Worm (Caenorhabditis elegans): Measurements from ENCODE around the gene clec-222.

clec-222 gene

ce11 chrV:11258896-11259295, 12.3 kb upstream of the clec-222 start, which contains the start of gene lgc-36:
Gene lgc-36, minus strand, starts transcription at chrV:11258996.
- no peak for TF ChIP-seq tra-4 (tag; optimal IDR thresholded peaks at IDR 0.05)
- TF ChIP-seq ceh-13 (GFP tag; optimal IDR thresholded peaks at IDR 0.05): no peak
- no peak for TF ChIP-seq ets-7 (tag; optimal IDR thresholded peaks at IDR 0.05)
- TF ChIP-seq hmbx-1 (tag; optimal IDR thresholded peaks at IDR 0.05): no peak
- TF ChIP-seq pes-1 (GFP tag; IDR thresholded peaks at IDR 0.05): no peak
- TF ChIP-seq ceh-36 (tag; optimal IDR thresholded peaks at IDR 0.05): no peak
- TF ChIP-seq tbx-11 (GFP tag; IDR thresholded peaks at IDR 0.05): no peak
- no peak for TF ChIP-seq F13C5.2 (tag; optimal IDR thresholded peaks at IDR 0.05)
- TF ChIP-seq tbx-37 (GFP tag; conservative IDR thresholded peaks at IDR 0.05): no peak
- TF ChIP-seq B0310.2 (tag; optimal IDR thresholded peaks at IDR 0.05): no peak

- TF ChIP-seq tbx-11 (GFP tag; IDR thresholded peaks at IDR 0.05) (no peak), B0310.2 (tag; optimal IDR thresholded peaks at IDR 0.05) (no peak), pes-1 (GFP tag; IDR thresholded peaks at IDR 0.05) (no peak), tra-4 (tag; optimal IDR thresholded peaks at IDR 0.05) (no peak), ceh-36 (tag; optimal IDR thresholded peaks at IDR 0.05) (no peak), tbx-37 (GFP tag; conservative IDR thresholded peaks at IDR 0.05) (no peak), flt-1 (GFP tag; IDR thresholded peaks at IDR 0.05) (no peak), aly-1 (tag; optimal IDR thresholded peaks at IDR 0.05) (no peak), F13C5.2 (tag; optimal IDR thresholded peaks at IDR 0.05) (no peak), sea-1 (GFP tag; conservative IDR thresholded peaks at IDR 0.05) (no peak), scrt-1 (GFP tag; IDR thresholded peaks at IDR 0.05) (no peak), ceh-13 (GFP tag; optimal IDR thresholded peaks at IDR 0.05) (no peak)
Measured at ce11 chrV:11260622-11261021, 10.5 kb upstream of the clec-222 start, which contains the start of gene F07B10.7. Gene F07B10.7, minus strand, starts transcription at chrV:11260722.

ce11 chrV:11263025-11263424, 8.1 kb upstream of the clec-222 start, which contains the start of gene F07B10.4:
Gene F07B10.4, minus strand, starts transcription at chrV:11263125.
- TF ChIP-seq scrt-1 (GFP tag; IDR thresholded peaks at IDR 0.05) (no peak), hmg-4 (GFP tag; optimal IDR thresholded peaks at IDR 0.05) (no peak), flt-1 (GFP tag; IDR thresholded peaks at IDR 0.05) (no peak), tra-4 (tag; optimal IDR thresholded peaks at IDR 0.05) (no peak), hmbx-1 (tag; optimal IDR thresholded peaks at IDR 0.05) (no peak), B0310.2 (tag; optimal IDR thresholded peaks at IDR 0.05) (no peak), F13C5.2 (tag; optimal IDR thresholded peaks at IDR 0.05) (no peak), ceh-13 (GFP tag; optimal IDR thresholded peaks at IDR 0.05) (no peak), hnd-1 (tag; optimal IDR thresholded peaks at IDR 0.05) (no peak), sea-1 (GFP tag; conservative IDR thresholded peaks at IDR 0.05) (no peak), tbx-37 (GFP tag; conservative IDR thresholded peaks at IDR 0.05) (no peak), ets-7 (tag; optimal IDR thresholded peaks at IDR 0.05) (no peak)

- TF ChIP-seq tbx-37 (GFP tag; conservative IDR thresholded peaks at IDR 0.05) (no peak), tbx-11 (GFP tag; IDR thresholded peaks at IDR 0.05) (no peak), flt-1 (GFP tag; IDR thresholded peaks at IDR 0.05) (no peak), B0310.2 (tag; optimal IDR thresholded peaks at IDR 0.05) (no peak), scrt-1 (GFP tag; IDR thresholded peaks at IDR 0.05) (no peak), hmg-4 (GFP tag; optimal IDR thresholded peaks at IDR 0.05) (no peak), ama-1 (optimal IDR thresholded peaks at IDR 0.05) (no peak)
Measured at ce11 chrV:11265482-11265881, 5.7 kb upstream of the clec-222 start, which contains the start of gene cln-3.1. Gene cln-3.1, minus strand, starts transcription at chrV:11265652.

- no peak for TF ChIP-seq tbx-37 (GFP tag; conservative IDR thresholded peaks at IDR 0.05)
- TF ChIP-seq ets-7 (tag; optimal IDR thresholded peaks at IDR 0.05): no peak
- TF ChIP-seq ama-1 (optimal IDR thresholded peaks at IDR 0.05): no peak
- no peak for TF ChIP-seq scrt-1 (GFP tag; IDR thresholded peaks at IDR 0.05)
- no peak for TF ChIP-seq ceh-36 (tag; optimal IDR thresholded peaks at IDR 0.05)
- no peak for TF ChIP-seq tbx-11 (GFP tag; IDR thresholded peaks at IDR 0.05)
- no peak for TF ChIP-seq pes-1 (GFP tag; IDR thresholded peaks at IDR 0.05)
- TF ChIP-seq flt-1 (GFP tag; IDR thresholded peaks at IDR 0.05): no peak
- TF ChIP-seq hmbx-1 (tag; optimal IDR thresholded peaks at IDR 0.05): no peak
- TF ChIP-seq ceh-13 (GFP tag; optimal IDR thresholded peaks at IDR 0.05): no peak
- TF ChIP-seq aly-1 (tag; optimal IDR thresholded peaks at IDR 0.05): no peak
- TF ChIP-seq tra-4 (tag; optimal IDR thresholded peaks at IDR 0.05): no peak
- no peak for TF ChIP-seq hmg-4 (GFP tag; optimal IDR thresholded peaks at IDR 0.05)
- no peak for TF ChIP-seq B0310.2 (tag; optimal IDR thresholded peaks at IDR 0.05)
- no peak for TF ChIP-seq F13C5.2 (tag; optimal IDR thresholded peaks at IDR 0.05)
- no peak for TF ChIP-seq hnd-1 (tag; optimal IDR thresholded peaks at IDR 0.05)
- no peak for TF ChIP-seq sea-1 (GFP tag; conservative IDR thresholded peaks at IDR 0.05)
Measured at ce11 chrV:11266681-11267080, 4.5 kb upstream of the clec-222 start, which contains the start of gene str-116. Gene str-116, plus strand, starts transcription at chrV:11266981.

ce11 chrV:11268791-11269190, 2.4 kb upstream of the clec-222 start, which contains the start of gene str-115:
Gene str-115, plus strand, starts transcription at chrV:11269091.
- no peak for TF ChIP-seq tbx-37 (GFP tag; conservative IDR thresholded peaks at IDR 0.05)
- TF ChIP-seq hmbx-1 (tag; optimal IDR thresholded peaks at IDR 0.05): no peak
- TF ChIP-seq F13C5.2 (tag; optimal IDR thresholded peaks at IDR 0.05): no peak
- TF ChIP-seq ama-1 (optimal IDR thresholded peaks at IDR 0.05): no peak
- TF ChIP-seq tra-4 (tag; optimal IDR thresholded peaks at IDR 0.05): no peak
- TF ChIP-seq ets-7 (tag; optimal IDR thresholded peaks at IDR 0.05): no peak
- TF ChIP-seq pes-1 (GFP tag; IDR thresholded peaks at IDR 0.05): no peak
- TF ChIP-seq scrt-1 (GFP tag; IDR thresholded peaks at IDR 0.05): no peak
- TF ChIP-seq tbx-11 (GFP tag; IDR thresholded peaks at IDR 0.05): no peak
- no peak for TF ChIP-seq ceh-13 (GFP tag; optimal IDR thresholded peaks at IDR 0.05)

ce11 chrV:11272848-11273247, 1.7 kb downstream of the clec-222 start, which contains the start of gene clec-223:
Gene clec-223, plus strand, starts transcription at chrV:11273148.
- TF ChIP-seq tbx-11 (GFP tag; IDR thresholded peaks at IDR 0.05): no peak
- TF ChIP-seq tbx-37 (GFP tag; conservative IDR thresholded peaks at IDR 0.05): no peak
- TF ChIP-seq sea-1 (GFP tag; conservative IDR thresholded peaks at IDR 0.05): no peak

- no peak for TF ChIP-seq scrt-1 (GFP tag; IDR thresholded peaks at IDR 0.05)
- TF ChIP-seq tra-4 (tag; optimal IDR thresholded peaks at IDR 0.05): no peak
- no peak for TF ChIP-seq flt-1 (GFP tag; IDR thresholded peaks at IDR 0.05)
- no peak for TF ChIP-seq hnd-1 (tag; optimal IDR thresholded peaks at IDR 0.05)
- no peak for TF ChIP-seq tbx-37 (GFP tag; conservative IDR thresholded peaks at IDR 0.05)
- no peak for TF ChIP-seq F13C5.2 (tag; optimal IDR thresholded peaks at IDR 0.05)
- TF ChIP-seq ceh-36 (tag; optimal IDR thresholded peaks at IDR 0.05): no peak
- TF ChIP-seq tbx-11 (GFP tag; IDR thresholded peaks at IDR 0.05): no peak
- TF ChIP-seq ceh-13 (GFP tag; optimal IDR thresholded peaks at IDR 0.05): no peak
- no peak for TF ChIP-seq hmg-4 (GFP tag; optimal IDR thresholded peaks at IDR 0.05)
- TF ChIP-seq pes-1 (GFP tag; IDR thresholded peaks at IDR 0.05): no peak
- TF ChIP-seq ama-1 (optimal IDR thresholded peaks at IDR 0.05): no peak
- TF ChIP-seq hmbx-1 (tag; optimal IDR thresholded peaks at IDR 0.05): no peak
- TF ChIP-seq ets-7 (tag; optimal IDR thresholded peaks at IDR 0.05): no peak
- TF ChIP-seq aly-1 (tag; optimal IDR thresholded peaks at IDR 0.05): no peak
- TF ChIP-seq sea-1 (GFP tag; conservative IDR thresholded peaks at IDR 0.05): no peak
- TF ChIP-seq B0310.2 (tag; optimal IDR thresholded peaks at IDR 0.05): no peak
Measured at ce11 chrV:11279564-11279963, 8.4 kb downstream of the clec-222 start.

Data from whole organism, early embryonic.